Worm (Caenorhabditis elegans) whole organism, early embryonic: ENCODE data around the gene pes-4.

ENCODE experiments used
- B0310.2 ChIP-seq: sonication (generic microtip); optimal IDR thresholded peaks from 2 replicates; lab custom pipeline; 2016; ENCODE audit warnings: mild to moderate bottlenecking, missing genetic modification characterization, missing compliant biosample characterization
- F13C5.2 ChIP-seq: sonication (generic microtip); optimal IDR thresholded peaks from 2 replicates; lab custom pipeline; 2017; ENCODE audit warnings: mild to moderate bottlenecking, missing genetic modification characterization, inconsistent platforms, missing compliant biosample characterization
- aly-1 ChIP-seq: sonication (generic microtip); optimal IDR thresholded peaks from 2 replicates; lab custom pipeline; 2016; ENCODE audit warnings: missing genetic modification characterization, missing compliant biosample characterization
- ama-1 ChIP-seq: fragments of 150-350 bp; optimal IDR thresholded peaks from 2 replicates; lab custom pipeline; 2014
- ceh-13 ChIP-seq: fragments of 200-800 bp; sonication (Bioruptor generic); optimal IDR thresholded peaks from 2 replicates; lab custom pipeline; 2018; ENCODE audit warnings: mild to moderate bottlenecking, missing genetic modification characterization, missing compliant biosample characterization
- ceh-36 ChIP-seq: sonication (generic microtip); optimal IDR thresholded peaks from 2 replicates; lab custom pipeline; 2016; ENCODE audit warnings: missing genetic modification characterization, inconsistent platforms, missing compliant biosample characterization
- ets-7 ChIP-seq: sonication (generic microtip); optimal IDR thresholded peaks from 2 replicates; lab custom pipeline; 2016; ENCODE audit warnings: missing genotype, missing genetic modification characterization, missing compliant biosample characterization
- flt-1 ChIP-seq: fragments of 200-800 bp; sonication (Bioruptor generic); IDR thresholded peaks from 2 replicates; pipeline ENCODE4 v1.3.6; 2022; ENCODE audit warnings: missing genetic modification characterization, missing compliant biosample characterization
- hmbx-1 ChIP-seq: sonication (generic microtip); optimal IDR thresholded peaks from 2 replicates; lab custom pipeline; 2016; ENCODE audit warnings: mild to moderate bottlenecking, missing genetic modification characterization, missing compliant biosample characterization
- hmg-4 ChIP-seq: fragments of 200-800 bp; sonication (Bioruptor generic); optimal IDR thresholded peaks from 2 replicates; lab custom pipeline; 2018; ENCODE audit warnings: mild to moderate bottlenecking, missing genetic modification characterization, missing compliant biosample characterization
- hnd-1 ChIP-seq: sonication (generic microtip); optimal IDR thresholded peaks from 2 replicates; lab custom pipeline; 2016; ENCODE audit warnings: missing genetic modification characterization, missing compliant biosample characterization
- pes-1 ChIP-seq: fragments of 200-800 bp; sonication (Bioruptor generic); IDR thresholded peaks from 2 replicates; pipeline ENCODE4 v1.3.6; 2022; ENCODE audit warnings: missing genetic modification reagents, missing genetic modification characterization, missing compliant biosample characterization
- scrt-1 ChIP-seq: fragments of 200-800 bp; sonication (Bioruptor generic); IDR thresholded peaks from 2 replicates; pipeline ENCODE4 v1.3.6; 2022; ENCODE audit warnings: missing genetic modification characterization, missing compliant biosample characterization
- sea-1 ChIP-seq: fragments of 200-800 bp; sonication (Bioruptor generic); conservative IDR thresholded peaks from 2 replicates; pipeline ENCODE4 v1.3.6; 2022; ENCODE audit warnings: missing genetic modification characterization, missing compliant biosample characterization
- tbx-11 ChIP-seq: fragments of 200-800 bp; sonication (Bioruptor generic); IDR thresholded peaks from 2 replicates; pipeline ENCODE4 v1.3.6; 2022; ENCODE audit warnings: missing genetic modification characterization, missing compliant biosample characterization
- tbx-37 ChIP-seq: fragments of 200-800 bp; sonication (Bioruptor generic); conservative IDR thresholded peaks from 2 replicates; pipeline ENCODE4 v1.3.6; 2022; ENCODE audit warnings: missing genetic modification reagents, missing genetic modification characterization, missing compliant biosample characterization
- tra-4 ChIP-seq: sonication (generic microtip); optimal IDR thresholded peaks from 2 replicates; lab custom pipeline; 2017; ENCODE audit warnings: missing genetic modification characterization, missing compliant biosample characterization

Gene pes-4

DNA sequence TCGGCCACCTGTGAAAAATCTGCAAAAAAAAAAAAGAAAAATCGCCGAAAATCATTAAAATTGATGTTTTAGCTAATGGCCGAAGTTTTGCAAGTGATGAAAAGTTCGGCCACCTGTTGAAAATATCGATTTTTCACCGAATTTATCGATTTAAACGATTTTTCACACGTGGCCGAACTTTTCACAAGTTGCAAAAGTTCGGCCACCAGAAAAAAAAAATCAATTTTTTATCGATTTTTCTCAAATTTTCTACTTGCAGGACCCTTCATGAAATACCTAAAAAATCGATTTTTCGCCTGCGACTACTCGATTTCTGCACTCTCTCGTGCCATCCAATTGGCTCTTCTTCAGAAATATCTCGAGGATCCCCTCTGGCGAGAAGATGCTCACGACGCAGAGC is 19.4 kb downstream of the pes-4 start:
- no peak for TF ChIP-seq ets-7 (tag; lab: Kevin White, UChicago)
- TF ChIP-seq tbx-37, result no peak
- TF ChIP-seq hmbx-1, result no peak
- no peak for TF ChIP-seq tra-4 (tag; lab: Kevin White, UChicago)
- no peak for TF ChIP-seq scrt-1 (GFP tag; lab: Robert Waterston, UW)
- TF ChIP-seq B0310.2, result no peak
- TF ChIP-seq sea-1 (GFP tag; lab: Robert Waterston, UW), result no peak
- no peak for TF ChIP-seq hmg-4 (GFP tag; lab: Kevin White, UChicago)
- no peak for TF ChIP-seq F13C5.2
- TF ChIP-seq pes-1, result no peak
- TF ChIP-seq ceh-13 (GFP tag; lab: Kevin White, UChicago), result no peak
- TF ChIP-seq aly-1 (tag; lab: Kevin White, UChicago), result no peak
- TF ChIP-seq tbx-11 (GFP tag; lab: Robert Waterston, UW), result no peak
- TF ChIP-seq hnd-1 (tag; lab: Kevin White, UChicago), result no peak

DNA sequence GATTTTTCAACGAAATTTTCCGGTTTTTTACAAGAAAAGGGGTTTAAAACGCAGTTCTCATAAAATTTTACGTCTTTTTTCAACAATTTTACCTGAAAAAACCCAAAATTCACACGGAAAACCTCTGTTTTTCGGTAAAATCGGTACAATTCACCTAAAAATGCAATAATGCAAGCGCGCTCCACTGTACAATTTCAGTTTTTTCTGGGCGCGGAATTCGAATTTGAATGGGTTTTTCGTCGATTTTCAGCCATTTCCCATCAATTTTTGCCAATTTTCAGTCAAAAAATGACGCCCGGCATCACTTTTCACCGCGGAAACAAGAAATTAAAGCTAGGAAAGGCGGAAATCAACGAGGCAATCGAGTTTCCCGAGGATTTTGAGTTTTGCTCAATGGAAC is 22.2 kb downstream of the pes-4 start, which contains the start of gene orc-3:
Gene orc-3, plus strand, starts transcription at position 282 of the 400 bp plus-strand sequence.
- no peak for TF ChIP-seq scrt-1 (GFP tag; lab: Robert Waterston, UW)
- TF ChIP-seq tra-4 (tag; lab: Kevin White, UChicago), result no peak
- no peak for TF ChIP-seq hmg-4 (GFP tag; lab: Kevin White, UChicago)
- TF ChIP-seq flt-1 (GFP tag; lab: Robert Waterston, UW), result no peak
- no peak for TF ChIP-seq sea-1 (GFP tag; lab: Robert Waterston, UW)
- TF ChIP-seq tbx-37, result no peak
- no peak for TF ChIP-seq tbx-11 (GFP tag; lab: Robert Waterston, UW)
- no peak for TF ChIP-seq hnd-1 (tag; lab: Kevin White, UChicago)

DNA sequence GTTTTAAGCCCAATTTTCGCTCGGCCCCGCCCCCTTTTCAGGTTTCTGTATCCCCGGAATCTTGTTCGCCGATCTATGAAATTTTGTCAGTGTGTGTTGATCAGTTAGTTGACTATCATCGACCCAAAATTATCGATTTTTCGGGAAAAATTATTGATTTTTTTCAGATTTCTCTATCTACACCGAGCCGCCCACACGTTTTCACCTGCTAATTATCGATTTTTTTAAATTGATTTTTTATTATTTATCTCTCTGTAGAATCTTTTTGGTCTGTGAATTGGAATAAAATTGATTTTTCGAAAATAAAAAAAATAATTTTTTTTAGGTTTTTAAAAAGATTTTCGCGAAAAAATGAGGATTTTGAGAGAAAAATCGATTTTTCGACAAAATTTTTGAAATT is 23.0 kb downstream of the pes-4 start:
- TF ChIP-seq tbx-37 (no peak), F13C5.2 (no peak), ceh-36 (tag; lab: Kevin White, UChicago) (no peak), ets-7 (tag; lab: Kevin White, UChicago) (no peak), hnd-1 (tag; lab: Kevin White, UChicago) (no peak), hmg-4 (GFP tag; lab: Kevin White, UChicago) (no peak)

DNA sequence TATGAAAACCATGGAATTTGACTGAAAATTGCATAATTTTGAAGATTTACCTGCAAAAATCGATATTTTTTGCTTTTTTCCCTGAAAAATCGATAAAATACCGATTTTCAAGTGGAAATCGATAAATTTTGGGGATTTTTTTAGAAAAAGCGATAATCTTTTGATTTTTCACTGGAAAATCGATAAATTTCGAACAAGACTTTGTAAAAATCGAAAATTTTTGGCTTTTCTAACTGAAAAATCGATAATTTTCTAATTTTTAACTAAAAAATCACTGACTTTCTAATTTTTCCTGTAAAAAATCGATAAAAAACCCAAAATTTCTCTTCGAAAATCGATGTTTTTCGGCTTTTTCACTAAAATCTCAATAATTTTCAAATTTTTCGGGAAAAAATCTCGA is 23.7 kb downstream of the pes-4 start:
- no peak for TF ChIP-seq hmg-4 (GFP tag; lab: Kevin White, UChicago)
- TF ChIP-seq hnd-1 (tag; lab: Kevin White, UChicago), result no peak
- no peak for TF ChIP-seq tbx-37
- no peak for TF ChIP-seq ama-1 (lab: Kevin White, UChicago)
- no peak for TF ChIP-seq flt-1 (GFP tag; lab: Robert Waterston, UW)
- no peak for TF ChIP-seq tbx-11 (GFP tag; lab: Robert Waterston, UW)
- no peak for TF ChIP-seq ceh-13 (GFP tag; lab: Kevin White, UChicago)
- TF ChIP-seq pes-1, result no peak
- no peak for TF ChIP-seq F13C5.2
- no peak for TF ChIP-seq ets-7 (tag; lab: Kevin White, UChicago)
- no peak for TF ChIP-seq ceh-36 (tag; lab: Kevin White, UChicago)

DNA sequence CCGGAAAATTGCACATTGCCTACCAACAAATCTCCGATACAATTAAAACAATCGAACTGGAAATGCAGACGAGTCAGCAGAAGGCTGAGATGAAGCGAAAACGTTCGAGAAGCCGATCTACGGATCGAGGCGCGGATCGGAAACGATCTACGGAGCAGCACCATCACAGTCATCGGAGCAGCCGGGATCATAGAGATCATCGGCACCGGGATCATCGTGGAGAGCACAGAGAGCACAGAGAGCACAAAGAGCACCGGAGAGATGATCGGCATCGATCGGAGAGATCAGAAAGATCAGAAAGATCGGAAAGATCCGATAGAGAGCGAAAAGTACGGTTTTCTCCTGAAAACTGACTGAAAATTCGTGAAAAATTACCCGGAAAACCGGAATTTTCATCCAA is 24.7 kb downstream of the pes-4 start:
- TF ChIP-seq sea-1 (GFP tag; lab: Robert Waterston, UW) (no peak), ama-1 (lab: Kevin White, UChicago) (no peak), tra-4 (tag; lab: Kevin White, UChicago) (no peak), flt-1 (GFP tag; lab: Robert Waterston, UW) (no peak), F13C5.2 (no peak), ceh-36 (tag; lab: Kevin White, UChicago) (no peak), tbx-37 (no peak), hnd-1 (tag; lab: Kevin White, UChicago) (no peak), aly-1 (tag; lab: Kevin White, UChicago) (no peak), hmg-4 (GFP tag; lab: Kevin White, UChicago) (no peak), pes-1 (no peak), scrt-1 (GFP tag; lab: Robert Waterston, UW) (no peak), ets-7 (tag; lab: Kevin White, UChicago) (no peak)

DNA sequence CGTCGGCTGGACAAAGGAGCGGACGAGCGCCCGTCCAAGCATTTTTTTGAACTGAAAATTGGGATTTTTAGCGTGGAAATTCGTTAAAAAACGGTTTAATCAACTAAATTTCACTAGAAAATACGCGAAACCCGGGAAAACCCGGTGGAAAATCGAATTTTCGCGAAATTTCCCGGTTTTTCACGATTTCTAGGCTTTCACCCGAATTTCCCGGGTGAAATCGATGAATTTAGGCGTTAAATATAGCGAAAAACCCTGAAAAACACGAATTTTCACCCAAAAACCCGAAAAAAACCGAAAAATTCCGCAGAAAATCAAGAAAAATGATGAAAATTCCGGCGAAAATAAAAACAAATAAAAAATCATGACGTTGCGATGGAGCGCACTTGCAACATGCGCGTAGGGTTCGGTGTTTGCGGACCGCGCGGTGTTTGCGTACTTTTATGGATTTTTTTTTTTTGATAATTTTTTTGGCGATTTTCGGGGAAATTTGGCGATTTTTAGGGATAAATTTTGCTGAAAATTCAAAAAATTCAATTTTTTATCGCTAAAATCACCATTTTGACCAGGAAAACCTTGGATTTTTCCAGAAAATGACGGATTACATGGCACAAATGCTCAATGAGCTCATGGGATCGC is 28.0 kb downstream of the pes-4 start, which contains the start of the genes mrpl-45 and Y119D3B.12:
Gene mrpl-45, minus strand, starts transcription at position 51 of the 639 bp plus-strand sequence.
Gene Y119D3B.12, plus strand, starts transcription at position 589 of the 639 bp plus-strand sequence.
- TF ChIP-seq tra-4 (tag; lab: Kevin White, UChicago) (no peak), ceh-13 (GFP tag; lab: Kevin White, UChicago) (no peak), F13C5.2 (peak; percentile 69), tbx-11 (GFP tag; lab: Robert Waterston, UW) (no peak), sea-1 (GFP tag; lab: Robert Waterston, UW) (0 out of 2 replicates have a peak, but pooled peaks have one; percentile 42), hmg-4 (GFP tag; lab: Kevin White, UChicago) (peak; percentile 8), pes-1 (peak; percentile 64; the same call in 1 of the 2 replicates), flt-1 (GFP tag; lab: Robert Waterston, UW) (0 out of 2 replicates have a peak, but pooled peaks have one; percentile 49)

DNA sequence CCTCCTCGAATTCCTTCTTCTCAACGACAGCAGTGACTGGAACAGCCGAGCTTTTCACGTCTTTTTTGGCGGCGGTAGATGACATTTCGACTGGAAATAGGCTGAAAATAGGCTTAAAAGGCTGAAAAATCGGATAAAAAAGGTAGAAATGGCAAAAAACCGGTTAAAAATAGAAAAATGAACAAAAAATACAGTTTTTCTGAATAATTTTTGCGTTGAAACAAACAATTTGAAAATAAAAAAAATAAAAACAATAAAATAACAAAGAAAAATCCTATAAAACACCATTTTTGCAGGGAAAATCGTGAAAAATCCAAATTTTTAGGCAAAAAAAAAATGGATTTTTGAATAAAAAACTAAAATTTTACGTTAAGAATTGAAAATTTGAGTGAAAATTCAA is 33.9 kb downstream of the pes-4 start, which contains the start of gene dss-1:
Gene dss-1, minus strand, starts transcription at position 101 of the 400 bp plus-strand sequence.
- TF ChIP-seq tbx-37 (no peak), ceh-36 (tag; lab: Kevin White, UChicago) (no peak), sea-1 (GFP tag; lab: Robert Waterston, UW) (no peak), hmg-4 (GFP tag; lab: Kevin White, UChicago) (no peak), ets-7 (tag; lab: Kevin White, UChicago) (no peak)
